Fruit fly (Drosophila melanogaster) whole organism, wandering third instar larva: ENCODE data around the gene Cad88C.

Source experiments
- Abd-B ChIP-seq: fragments of >200 bp; optimal IDR thresholded peaks from 2 replicates; lab custom pipeline; 2017; ENCODE audit warnings: missing biosample characterization, missing genetic modification characterization
- CG32264 ChIP-seq: fragments of 200-800 bp; sonication (Bioruptor generic); optimal IDR thresholded peaks from 2 replicates; lab custom pipeline; 2016; ENCODE audit warnings: missing biosample characterization, missing genetic modification characterization
- CG9705 ChIP-seq: fragments of 200-800 bp; sonication (Bioruptor generic); optimal IDR thresholded peaks from 2 replicates; lab custom pipeline; 2018; ENCODE audit warnings: missing biosample characterization, mild to moderate bottlenecking, missing genetic modification characterization
- CrebA ChIP-seq: fragments of 200-800 bp; sonication (Bioruptor generic); optimal IDR thresholded peaks from 2 replicates; lab custom pipeline; 2016; ENCODE audit warnings: missing biosample characterization, mild to moderate bottlenecking, missing genetic modification characterization, borderline replicate concordance
- Dfd ChIP-seq: fragments of >200 bp; optimal IDR thresholded peaks from 2 replicates; lab custom pipeline; 2017; ENCODE audit warnings: missing biosample characterization, missing genetic modification characterization
- Dif ChIP-seq: fragments of 200-275, 200-300 bp; sonication (Bioruptor generic); optimal IDR thresholded peaks from 2 replicates; lab custom pipeline; 2018; ENCODE audit warnings: missing biosample characterization, missing genetic modification characterization; ENCODE audit not compliant: partially characterized antibody
- GATAd ChIP-seq: sonication (Bioruptor generic); optimal IDR thresholded peaks from 2 replicates; lab custom pipeline; 2016; ENCODE audit warnings: missing biosample characterization, missing genetic modification characterization
- HLH106 ChIP-seq: fragments of 200-800 bp; optimal IDR thresholded peaks from 3 replicates; lab custom pipeline; 2019; ENCODE audit warnings: missing biosample characterization, mild to moderate bottlenecking, missing genetic modification characterization, moderate library complexity
- Hnf4 ChIP-seq: fragments of 200-800 bp; sonication (Bioruptor generic); optimal IDR thresholded peaks from 2 replicates; lab custom pipeline; 2016; ENCODE audit warnings: missing biosample characterization, mild to moderate bottlenecking, missing genetic modification characterization
- Hr78 ChIP-seq: fragments of >200 bp; optimal IDR thresholded peaks from 2 replicates; lab custom pipeline; 2017; ENCODE audit warnings: missing biosample characterization, missing genetic modification characterization
- Hr83 ChIP-seq: fragments of 200-300 bp; sonication (Bioruptor generic); optimal IDR thresholded peaks from 2 replicates; lab custom pipeline; 2016; ENCODE audit warnings: missing biosample characterization, mild to moderate bottlenecking, missing genetic modification characterization, moderate library complexity; ENCODE audit not compliant: poor library complexity, severe bottlenecking
- Jra ChIP-seq: sonication (Bioruptor generic); optimal IDR thresholded peaks from 2 replicates; lab custom pipeline; 2016; ENCODE audit warnings: missing biosample characterization, missing genetic modification characterization
- Mio ChIP-seq: sonication (Bioruptor generic); optimal IDR thresholded peaks from 2 replicates; lab custom pipeline; 2016; ENCODE audit warnings: missing biosample characterization, missing genetic modification characterization
- Myc ChIP-seq: fragments of >200 bp; optimal IDR thresholded peaks from 2 replicates; lab custom pipeline; 2017
- N ChIP-seq: fragments of >200 bp; optimal IDR thresholded peaks from 2 replicates; lab custom pipeline; 2018; ENCODE audit warnings: missing biosample characterization, missing external identifiers, missing genetic modification characterization
- OdsH ChIP-seq: fragments of 200-800 bp; sonication (Bioruptor generic); optimal IDR thresholded peaks from 2 replicates; lab custom pipeline; 2016; ENCODE audit warnings: missing biosample characterization, mild to moderate bottlenecking, missing genetic modification characterization
- Rel ChIP-seq, 2 experiments: fragments of 200-800 bp; sonication (Bioruptor generic) in 1 of 2; optimal IDR thresholded peaks; 2 replicates in 1 of 2; 3 replicates in 1 of 2; lab custom pipeline; 2016 to 2019; ENCODE audit warnings: mild to moderate bottlenecking in 2 of 2, missing biosample characterization in 2 of 2, missing genetic modification characterization in 2 of 2, moderate library complexity in 1 of 2
- Sp1 ChIP-seq: fragments of 200-800 bp; sonication (Bioruptor generic); optimal IDR thresholded peaks from 3 replicates; lab custom pipeline; 2019; ENCODE audit warnings: missing biosample characterization, mild to moderate bottlenecking, missing genetic modification characterization, moderate library complexity
- Vsx2 ChIP-seq: fragments of 200-300, 225-300 bp; sonication (Bioruptor generic); optimal IDR thresholded peaks from 2 replicates; lab custom pipeline; 2018; ENCODE audit warnings: missing biosample characterization, missing genetic modification characterization; ENCODE audit not compliant: partially characterized antibody
- br ChIP-seq: fragments of 200-800 bp; sonication (Bioruptor generic); optimal IDR thresholded peaks from 2 replicates; lab custom pipeline; 2016; ENCODE audit warnings: missing biosample characterization, missing genetic modification characterization
- brk ChIP-seq: fragments of 200-800 bp; sonication (Bioruptor generic); optimal IDR thresholded peaks from 2 replicates; lab custom pipeline; 2016; ENCODE audit warnings: missing biosample characterization, mild to moderate bottlenecking, missing genetic modification characterization
- dl ChIP-seq, 2 experiments: fragments of 175-275, 200-275 bp in 1 of 2; fragments of 200-275 bp in 1 of 2; sonication (Bioruptor generic); optimal IDR thresholded peaks; lab custom pipeline; 2018; ENCODE audit warnings: mild to moderate bottlenecking in 2 of 2, missing biosample characterization in 2 of 2, missing genetic modification characterization in 2 of 2, moderate library complexity in 2 of 2; ENCODE audit not compliant: partially characterized antibody in 2 of 2, insufficient read depth in 1 of 2
- dmrt93B ChIP-seq: fragments of 200-800 bp; sonication (Bioruptor generic); optimal IDR thresholded peaks from 2 replicates; lab custom pipeline; 2018; ENCODE audit warnings: missing biosample characterization, mild to moderate bottlenecking, missing genetic modification characterization
- dsf ChIP-seq: sonication (Bioruptor generic); optimal IDR thresholded peaks from 2 replicates; lab custom pipeline; 2016; ENCODE audit warnings: missing biosample characterization, missing genetic modification characterization, borderline replicate concordance
- ey ChIP-seq: fragments of 200-800 bp; sonication (Bioruptor generic); optimal IDR thresholded peaks from 2 replicates; lab custom pipeline; 2016; ENCODE audit warnings: missing biosample characterization, missing genetic modification characterization
- foxo ChIP-seq, 2 experiments: fragments of 200-800 bp; sonication (Bioruptor generic); optimal IDR thresholded peaks; 2 replicates in 1 of 2; 3 replicates in 1 of 2; lab custom pipeline; 2016 to 2017; ENCODE audit warnings: missing biosample characterization in 2 of 2, missing genetic modification characterization in 2 of 2
- fru ChIP-seq: fragments of 200-800 bp; sonication (Bioruptor generic); optimal IDR thresholded peaks from 3 replicates; lab custom pipeline; 2016; ENCODE audit warnings: missing biosample characterization, mild to moderate bottlenecking, missing genetic modification characterization
- h ChIP-seq: fragments of 200-800 bp; sonication (Bioruptor generic); optimal IDR thresholded peaks from 3 replicates; lab custom pipeline; 2016; ENCODE audit warnings: missing biosample characterization, mild to moderate bottlenecking, missing genetic modification characterization
- jim ChIP-seq: fragments of 175-275, 200-325 bp; sonication (Bioruptor generic); optimal IDR thresholded peaks from 2 replicates; lab custom pipeline; 2016; ENCODE audit warnings: missing biosample characterization, mild to moderate bottlenecking, missing genetic modification characterization
- lola ChIP-seq: fragments of >200 bp; optimal IDR thresholded peaks from 2 replicates; lab custom pipeline; 2017; ENCODE audit warnings: missing biosample characterization, missing genetic modification characterization
- pan ChIP-seq: fragments of >200 bp; optimal IDR thresholded peaks from 2 replicates; lab custom pipeline; 2017
- psq ChIP-seq: fragments of 200-800 bp; sonication (Bioruptor generic); optimal IDR thresholded peaks from 3 replicates; lab custom pipeline; 2017; ENCODE audit warnings: missing biosample characterization, mild to moderate bottlenecking, missing genetic modification characterization, moderate library complexity
- rgr ChIP-seq: fragments of 200-800 bp; sonication (Bioruptor generic); optimal IDR thresholded peaks from 3 replicates; lab custom pipeline; 2016; ENCODE audit warnings: missing biosample characterization, mild to moderate bottlenecking, missing genetic modification characterization
- sage ChIP-seq: fragments of 200-800 bp; sonication (Bioruptor generic); optimal IDR thresholded peaks from 2 replicates; lab custom pipeline; 2016; ENCODE audit warnings: missing biosample characterization, mild to moderate bottlenecking, missing genetic modification characterization
- sv ChIP-seq: fragments of 200-800 bp; sonication (Bioruptor generic); optimal IDR thresholded peaks from 3 replicates; lab custom pipeline; 2016; ENCODE audit warnings: missing biosample characterization, missing genetic modification characterization
- tai ChIP-seq: sonication (Bioruptor generic); optimal IDR thresholded peaks from 2 replicates; lab custom pipeline; 2016; ENCODE audit warnings: missing biosample characterization, missing genetic modification characterization
- usp ChIP-seq: fragments of >200 bp; optimal IDR thresholded peaks from 2 replicates; lab custom pipeline; 2017; ENCODE audit warnings: missing biosample characterization, missing genetic modification characterization
- woc ChIP-seq: sonication (Bioruptor generic); optimal IDR thresholded peaks from 2 replicates; lab custom pipeline; 2016; ENCODE audit warnings: missing biosample characterization, mild to moderate bottlenecking, missing genetic modification characterization

Gene Cad88C

DNA sequence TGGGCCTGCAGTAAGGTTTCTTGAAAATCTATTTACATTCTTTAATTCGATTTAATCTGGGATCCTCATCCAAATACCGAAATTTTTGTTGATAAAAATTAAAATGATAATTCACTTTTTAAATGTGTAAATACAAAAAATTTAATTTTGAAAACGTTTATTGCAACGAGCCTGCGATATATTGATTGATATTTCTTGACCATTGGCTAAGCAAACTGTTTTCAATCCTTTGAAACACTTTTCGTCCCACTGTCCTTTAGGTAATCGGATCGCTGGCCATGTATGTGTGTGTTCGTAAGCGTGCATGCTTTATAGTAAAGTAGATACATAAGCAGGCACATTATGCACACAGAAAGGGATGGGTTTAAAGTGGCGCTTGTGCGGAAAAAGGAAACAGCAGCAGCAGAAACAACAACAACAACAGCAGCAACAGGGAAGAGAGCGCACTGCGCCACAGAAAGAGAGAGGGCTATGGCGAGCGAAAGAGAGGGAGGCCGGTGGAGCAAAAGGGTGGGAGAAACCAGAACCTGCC lies 6.1 kb upstream of the Cad88C start (continued):
- no peak for TF ChIP-seq Hr78 (GFP tag; lab: Kevin White, UChicago)
- TF ChIP-seq usp (GFP tag; lab: Kevin White, UChicago), result no peak
- TF ChIP-seq Rel (GFP tag; optimal IDR thresholded peaks at IDR 0.05; lab: Kevin White, UChicago), result no peak
- TF ChIP-seq Rel (tag; optimal IDR thresholded peaks at IDR 0.05; lab: Kevin White, UChicago), result no peak
- peak; percentile 5 for TF ChIP-seq CG32264 (GFP tag; lab: Kevin White, UChicago)

DNA sequence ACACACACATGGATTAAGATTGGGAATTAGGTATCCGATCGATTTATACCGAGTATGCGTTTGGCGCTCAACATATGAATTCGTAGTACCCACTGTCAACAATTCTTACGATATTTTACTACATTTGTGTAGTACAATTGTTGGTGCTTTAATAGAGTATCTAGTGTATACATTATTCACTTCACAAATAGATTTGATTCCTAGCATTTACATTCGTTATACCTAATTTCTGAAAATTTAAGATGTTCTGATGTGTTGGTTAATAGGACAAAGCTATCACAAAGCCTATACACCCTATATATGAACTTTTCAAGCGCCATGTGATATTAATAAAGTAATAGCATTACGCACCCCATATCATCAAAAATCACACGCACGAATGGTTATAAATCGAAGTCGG lies 5.6 kb upstream of the Cad88C start:
- TF ChIP-seq dsf (GFP tag; lab: Kevin White, UChicago) (no peak), Hr83 (no peak), sv (GFP tag; lab: Kevin White, UChicago) (no peak), N (GFP tag; lab: Kevin White, UChicago) (no peak), pan (lab: Kevin White, UChicago) (no peak), fru (peak; percentile 31), foxo (GFP tag; optimal IDR thresholded peaks at IDR 0.05; lab: Kevin White, UChicago) (peak in 1 of 2 experiments; percentile 0), brk (GFP tag; lab: Kevin White, UChicago) (peak; percentile 26), CG32264 (GFP tag; lab: Kevin White, UChicago) (no peak)

DNA sequence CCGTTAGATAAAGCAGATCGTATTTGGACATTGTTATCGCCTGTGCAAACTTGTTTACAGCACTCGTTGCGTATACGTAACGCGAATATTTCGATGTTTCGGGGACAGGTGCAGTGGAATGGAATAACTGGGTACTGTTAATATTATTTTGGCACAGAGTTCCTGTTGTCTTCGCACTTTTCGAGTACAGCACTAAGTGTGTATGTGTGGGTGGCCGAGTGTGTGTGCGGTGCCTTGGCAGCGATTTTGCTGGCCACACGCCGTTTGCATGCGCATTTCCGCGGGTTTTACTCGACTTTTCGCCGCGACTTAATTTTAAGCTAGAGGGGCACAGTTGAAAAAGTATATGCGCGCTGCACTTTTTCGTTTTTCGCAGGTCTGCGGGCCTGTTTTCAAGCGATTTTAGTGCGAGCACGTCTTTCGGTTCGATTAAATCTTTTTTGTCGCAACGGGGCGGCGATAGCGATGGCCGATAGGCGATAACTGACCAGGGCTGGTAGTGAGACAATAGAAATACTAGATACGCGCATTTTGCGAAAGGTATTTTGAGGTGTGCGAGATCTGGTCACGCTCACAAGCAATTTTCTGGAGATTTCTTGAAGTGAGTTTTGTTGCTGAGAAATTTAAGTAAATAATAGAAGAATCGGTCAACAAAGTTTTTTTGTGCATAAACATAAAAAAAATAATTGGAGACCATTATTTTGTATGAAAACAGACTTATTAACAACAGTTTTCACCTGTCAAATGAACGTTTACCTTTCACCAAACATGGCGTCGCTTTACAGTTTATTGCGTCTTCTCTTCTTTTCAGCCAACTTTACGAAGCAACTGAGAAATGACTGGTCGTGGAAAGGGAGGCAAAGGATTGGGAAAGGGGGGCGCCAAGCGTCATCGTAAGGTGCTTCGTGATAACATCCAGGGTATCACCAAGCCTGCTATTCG lies 4.8 kb upstream of the Cad88C start, which contains the start of the genes put and His4r:
Gene put (minus strand): TSS at position 489 of the 942 bp plus-strand sequence.
Gene His4r (plus strand): TSS at position 541 of the 942 bp plus-strand sequence.
- TF ChIP-seq GATAd (no peak), jim (GFP tag; lab: Kevin White, UChicago) (no peak), CG9705 (GFP tag; lab: Kevin White, UChicago) (no peak), rgr (GFP tag; lab: Kevin White, UChicago) (peak; percentile 59), Rel (GFP tag; optimal IDR thresholded peaks at IDR 0.05; lab: Kevin White, UChicago) (no peak), Rel (tag; optimal IDR thresholded peaks at IDR 0.05; lab: Kevin White, UChicago) (peak; percentile 34), Dfd (GFP tag; lab: Kevin White, UChicago) (no peak), h (peak; percentile 60), N (GFP tag; lab: Kevin White, UChicago) (no peak), br (GFP tag; lab: Kevin White, UChicago) (no peak), Myc (lab: Kevin White, UChicago) (no peak), psq (no peak), CrebA (GFP tag; lab: Kevin White, UChicago) (no peak), Hnf4 (GFP tag; lab: Kevin White, UChicago) (no peak), Hr83 (peak; percentile 28), brk (GFP tag; lab: Kevin White, UChicago) (no peak), pan (lab: Kevin White, UChicago) (no peak), OdsH (peak; percentile 9), fru (no peak), Vsx2 (GFP tag; lab: Kevin White, UChicago) (no peak), Hr78 (GFP tag; lab: Kevin White, UChicago) (no peak), sv (GFP tag; lab: Kevin White, UChicago) (no peak), Mio (GFP tag; lab: Kevin White, UChicago) (no peak), foxo (GFP tag; optimal IDR thresholded peaks at IDR 0.05; lab: Kevin White, UChicago) (peak in 1 of 2 experiments; percentile 39), HLH106 (tag; lab: Kevin White, UChicago) (peak; percentile 18), lola (GFP tag; lab: Kevin White, UChicago) (no peak), CG32264 (GFP tag; lab: Kevin White, UChicago) (no peak), ey (GFP tag; lab: Kevin White, UChicago) (no peak), tai (no peak), usp (GFP tag; lab: Kevin White, UChicago) (no peak), dsf (GFP tag; lab: Kevin White, UChicago) (no peak), Sp1 (GFP tag; lab: Kevin White, UChicago) (peak; percentile 44), dmrt93B (GFP tag; lab: Kevin White, UChicago) (no peak), Jra (GFP tag; lab: Kevin White, UChicago) (peak; percentile 35), sage (no peak), woc (GFP tag; lab: Kevin White, UChicago) (peak; percentile 3), Abd-B (GFP tag; lab: Kevin White, UChicago) (no peak), Dif (no peak), dl (GFP tag; optimal IDR thresholded peaks at IDR 0.05; lab: Kevin White, UChicago; ENCODE audit: insufficient read depth in 1 of 2, partially characterized antibody in 2 of 2) (no peak)
